Worm (Caenorhabditis elegans): Measurements from ENCODE around the gene Y45G5AM.4.

ce11 chrV:4116071-4116470 lies 47.0 kb upstream of the Y45G5AM.4 start, which contains the start of gene T05B4.8:
- TF ChIP-seq dao-5 (tag; optimal IDR thresholded peaks at IDR 0.05) (no peak), him-1 (tag; optimal IDR thresholded peaks at IDR 0.05) (no peak)

Data from whole organism, L4/young adult.